Fruit fly (Drosophila melanogaster) Kc167 (cell line): Measurements from ENCODE around the gene et.

Source experiments
- Myc ChIP-seq: fragments of >200 bp; optimal IDR thresholded peaks from 2 replicates; lab custom pipeline; 2017; ENCODE audit warnings: missing external identifiers
- Sin3A ChIP-seq: fragments of >200 bp; optimal IDR thresholded peaks from 2 replicates; lab custom pipeline; 2018; ENCODE audit warnings: missing external identifiers
- h ChIP-seq: fragments of >200 bp; optimal IDR thresholded peaks from 3 replicates; lab custom pipeline; 2018; ENCODE audit warnings: missing external identifiers
- insv ChIP-seq: fragments of >200 bp; optimal IDR thresholded peaks from 3 replicates; lab custom pipeline; 2018; ENCODE audit warnings: missing external identifiers
- psq ChIP-seq: fragments of >200 bp; optimal IDR thresholded peaks from 2 replicates; lab custom pipeline; 2017; ENCODE audit warnings: missing external identifiers
- ttk ChIP-seq: sonication (Bioruptor generic); optimal IDR thresholded peaks from 2 replicates; lab custom pipeline; 2017; ENCODE audit warnings: missing external identifiers

Gene et

DNA sequence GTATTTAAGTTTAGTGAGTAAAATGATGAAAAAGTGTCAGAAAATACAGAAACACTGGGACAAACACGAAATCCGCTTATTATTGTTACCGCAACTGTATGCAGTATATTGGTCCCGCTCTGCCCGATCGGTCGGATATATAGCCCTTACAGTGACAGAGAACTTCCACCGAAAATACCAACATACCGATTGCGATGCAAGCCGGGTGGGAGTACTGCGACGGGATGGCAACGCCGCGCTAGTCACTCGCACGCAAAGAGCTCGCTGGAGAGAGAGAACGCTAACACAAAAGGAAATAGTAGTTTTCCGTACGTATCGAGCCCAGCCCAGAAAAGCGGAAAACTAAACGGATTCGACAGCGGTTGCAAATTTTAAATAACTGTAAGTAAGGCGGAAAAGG lies 21.2 kb upstream of the et start, which contains the start of gene Cdc42:
Gene Cdc42 (plus strand): TSS at position 247 of the 400 bp plus-strand sequence.
- TF ChIP-seq insv (lab: Kevin White, UChicago) (no peak), Sin3A (lab: Kevin White, UChicago) (no peak)

DNA sequence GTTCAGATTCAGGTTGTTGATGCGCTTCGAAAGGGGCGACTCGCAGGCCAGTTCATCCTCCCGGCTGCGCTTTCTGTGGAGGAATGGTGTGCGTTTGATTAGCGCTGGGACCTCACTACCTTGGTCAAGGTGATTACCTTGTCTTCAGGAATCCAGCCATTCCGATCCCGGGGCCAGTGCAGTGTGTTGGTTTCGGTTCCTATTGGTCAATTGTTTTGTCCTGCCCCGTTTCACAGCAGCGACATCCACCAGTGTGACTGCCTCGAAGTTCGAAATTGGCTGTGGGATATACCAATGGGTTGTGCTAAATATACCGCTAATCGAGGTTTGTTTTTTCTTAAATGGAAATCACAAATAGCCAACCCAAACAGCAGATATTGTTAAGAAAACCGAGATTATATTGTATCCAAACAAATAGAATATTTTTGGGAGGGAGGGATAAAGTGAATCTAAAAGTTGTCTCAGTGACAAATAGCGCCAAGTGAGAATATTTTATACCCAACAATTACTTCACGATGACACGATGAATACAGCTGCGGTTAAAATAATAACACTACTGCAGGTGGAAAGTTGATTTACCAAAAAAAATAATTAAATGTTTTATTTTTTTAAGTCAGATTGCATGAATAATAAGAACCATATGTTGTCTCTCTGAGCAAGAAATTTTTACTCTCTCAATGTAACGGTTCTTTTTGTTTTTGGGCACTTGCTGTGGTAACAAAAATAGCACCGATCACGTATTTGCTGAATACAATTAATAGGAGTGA lies 19.3 kb upstream of the et start, which contains the start of gene CG14229:
Gene CG14229 (minus strand): TSS at position 459 of the 767 bp plus-strand sequence.
- TF ChIP-seq Myc (lab: Kevin White, UChicago) (no peak), ttk (lab: Kevin White, UChicago) (no peak), insv (lab: Kevin White, UChicago) (no peak)

DNA sequence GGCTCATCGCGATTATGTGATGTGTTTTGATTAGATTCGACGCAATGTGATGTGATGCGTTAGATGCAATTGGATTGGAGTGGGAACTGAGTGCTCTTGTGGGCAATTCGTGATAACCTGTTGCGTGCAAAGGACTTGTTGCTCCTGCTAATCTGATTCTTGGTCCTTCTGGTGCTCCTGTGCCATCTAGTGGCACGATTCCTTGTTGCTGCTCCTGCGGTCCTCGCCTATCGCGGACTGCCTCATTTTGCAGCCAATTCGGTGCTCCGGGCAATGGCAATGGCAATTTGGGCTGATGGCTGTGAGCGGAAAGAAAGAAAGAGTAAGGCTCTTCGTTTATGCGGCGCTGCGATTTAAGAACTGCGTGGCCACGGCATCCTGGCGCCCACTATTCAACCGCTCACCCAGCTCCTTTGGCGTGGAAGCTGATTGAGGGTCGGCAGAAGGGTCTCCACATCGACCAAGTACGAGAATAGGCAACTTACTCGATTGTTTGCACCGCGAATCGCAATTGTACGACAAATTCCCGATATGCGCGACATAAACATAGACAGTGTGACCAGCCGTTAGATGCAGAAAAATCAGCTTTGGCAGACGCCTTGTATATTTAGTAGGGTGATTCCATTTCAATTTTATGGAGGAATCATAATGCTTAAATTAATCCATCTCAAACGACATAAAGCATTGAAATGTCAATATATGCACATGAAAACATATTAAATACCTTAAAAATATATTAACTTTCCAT lies 17.4 kb upstream of the et start, which contains the start of gene Mer:
Gene Mer (minus strand): TSS at position 550 of the 748 bp plus-strand sequence.
- TF ChIP-seq insv (lab: Kevin White, UChicago) (peak; percentile 31), Myc (lab: Kevin White, UChicago) (no peak)

DNA sequence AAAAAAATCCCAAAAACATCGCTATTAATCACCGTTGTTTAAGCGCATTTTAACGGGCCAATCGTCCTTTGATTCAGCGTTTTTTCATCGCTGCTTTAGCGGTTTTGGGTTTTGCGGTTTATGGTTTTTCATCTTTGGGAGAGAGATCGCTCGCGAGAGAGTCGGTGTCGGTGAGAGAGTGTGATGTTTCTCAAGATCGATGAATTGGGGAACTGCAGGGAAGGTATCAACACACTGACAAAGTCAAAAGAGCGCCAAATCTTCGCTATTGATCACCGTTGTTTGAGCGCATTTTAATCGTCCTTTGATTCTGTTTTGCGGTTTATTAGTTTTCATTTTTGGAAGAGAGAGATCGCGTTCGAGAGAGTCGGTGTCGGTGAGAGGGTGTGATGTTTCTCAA lies 14.4 kb upstream of the et start:
- no peak for TF ChIP-seq psq
- no peak for TF ChIP-seq h (lab: Kevin White, UChicago)
- no peak for TF ChIP-seq Sin3A (lab: Kevin White, UChicago)
- TF ChIP-seq Myc (lab: Kevin White, UChicago): no peak
- TF ChIP-seq insv (lab: Kevin White, UChicago): no peak
- TF ChIP-seq ttk (lab: Kevin White, UChicago): no peak

DNA sequence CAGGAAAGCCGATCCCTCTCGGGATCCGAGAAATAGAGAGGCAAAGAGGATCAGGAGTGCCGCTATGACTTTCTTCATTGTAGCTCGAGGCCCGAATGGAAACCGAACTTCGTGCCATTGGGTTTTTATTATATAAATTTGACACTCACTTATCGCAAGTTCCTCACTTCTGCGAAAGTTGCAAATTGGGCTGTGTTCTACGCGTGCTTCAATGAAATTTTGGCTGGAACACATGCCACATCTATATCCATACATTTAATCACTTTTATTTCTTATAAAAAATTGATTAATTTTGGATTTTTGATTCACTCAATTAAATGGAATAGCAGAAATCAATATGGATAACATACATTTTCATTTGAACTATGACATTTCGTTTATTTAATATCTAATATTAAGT lies 13.2 kb upstream of the et start, which contains the start of gene CG14227:
Gene CG14227 (minus strand): TSS at position 101 of the 400 bp plus-strand sequence.
- no peak for TF ChIP-seq ttk (lab: Kevin White, UChicago)
- TF ChIP-seq psq: no peak
- TF ChIP-seq Sin3A (lab: Kevin White, UChicago): no peak
- no peak for TF ChIP-seq Myc (lab: Kevin White, UChicago)
- TF ChIP-seq h (lab: Kevin White, UChicago): no peak
- no peak for TF ChIP-seq insv (lab: Kevin White, UChicago)

DNA sequence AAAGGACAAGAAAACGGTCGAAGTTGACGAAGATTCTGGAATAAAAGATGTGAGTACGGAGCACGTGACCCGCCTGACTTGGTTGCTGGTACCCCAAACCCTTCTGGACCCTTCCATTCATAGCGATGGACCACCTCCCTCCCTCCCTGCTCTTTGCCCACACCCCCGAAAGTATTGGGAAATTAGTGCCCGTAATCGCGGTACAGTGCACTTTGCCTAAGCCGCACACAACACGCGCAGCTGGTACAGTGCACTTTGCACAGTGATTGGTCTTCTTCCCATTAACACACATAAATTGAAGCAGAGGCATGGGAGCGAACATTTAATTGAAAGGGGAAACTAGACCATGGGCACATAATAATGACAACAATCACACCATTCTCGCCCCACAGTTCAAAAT lies 8.4 kb upstream of the et start:
- TF ChIP-seq ttk (lab: Kevin White, UChicago) (no peak), Myc (lab: Kevin White, UChicago) (no peak), insv (lab: Kevin White, UChicago) (no peak), Sin3A (lab: Kevin White, UChicago) (no peak)

DNA sequence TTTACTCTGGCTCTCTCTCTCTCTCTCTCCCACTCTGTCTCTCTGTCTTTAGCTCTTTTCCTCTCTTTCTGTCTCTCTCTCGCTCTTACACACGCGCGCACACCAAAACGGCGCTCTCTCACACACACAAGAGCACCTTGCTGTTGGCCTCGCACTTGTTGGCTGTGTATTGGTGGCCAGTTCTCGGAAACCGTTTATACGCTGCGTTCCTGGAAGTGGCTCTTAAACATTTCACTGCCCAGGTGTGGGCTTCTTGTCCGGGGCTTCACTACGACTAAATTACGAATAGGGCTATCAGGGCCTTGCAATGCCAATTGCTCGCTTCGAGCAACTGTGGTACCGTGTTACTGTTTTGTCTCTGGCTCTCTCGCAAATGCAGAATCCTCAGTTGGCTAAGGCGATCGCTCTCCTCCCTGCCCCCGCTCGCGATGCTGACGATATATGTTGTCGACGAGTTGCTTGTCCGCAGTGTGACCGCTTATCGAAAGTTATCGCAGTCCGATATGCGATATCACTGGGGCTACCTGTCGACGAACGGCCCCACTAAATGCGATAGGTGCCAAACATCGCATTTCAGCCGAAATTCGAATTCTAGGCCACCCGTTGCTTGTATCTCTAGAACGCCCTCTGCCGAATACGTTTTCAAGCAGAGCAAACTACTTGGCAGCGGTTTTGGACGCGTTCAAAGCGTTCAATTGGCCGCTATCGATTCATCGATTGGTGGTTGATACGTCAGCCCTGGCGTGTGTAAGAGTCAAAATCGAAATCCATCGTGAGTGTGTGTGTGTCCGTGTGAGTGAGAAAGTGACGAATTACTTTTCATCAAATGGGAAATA lies 7.6 kb upstream of the et start, which contains the start of the genes dome and Ubqn:
Gene dome (minus strand): TSS at position 479 of the 836 bp plus-strand sequence.
Gene Ubqn (plus strand): TSS at position 769 of the 836 bp plus-strand sequence.
- TF ChIP-seq psq (no peak), h (lab: Kevin White, UChicago) (no peak), Sin3A (lab: Kevin White, UChicago) (no peak), ttk (lab: Kevin White, UChicago) (no peak), Myc (lab: Kevin White, UChicago) (no peak), insv (lab: Kevin White, UChicago) (no peak)

DNA sequence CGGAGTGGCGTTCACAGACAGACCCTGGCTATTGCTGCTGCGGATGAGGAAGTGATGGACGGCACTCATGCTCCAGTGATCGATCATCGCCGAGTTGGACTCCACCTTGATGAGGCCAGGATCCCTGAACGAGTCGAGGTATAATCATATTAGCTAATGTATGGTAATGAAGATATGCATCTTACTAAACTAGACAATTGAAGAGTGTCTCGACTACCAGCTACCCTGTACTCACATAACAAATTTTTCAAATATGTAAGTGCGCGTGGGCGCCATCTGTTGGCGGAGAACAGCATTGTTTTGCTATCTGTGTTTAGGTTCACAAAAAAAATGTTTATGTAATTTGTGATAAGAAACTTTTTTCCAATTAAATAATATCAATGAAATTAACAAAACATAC lies 3.5 kb upstream of the et start:
- TF ChIP-seq ttk (lab: Kevin White, UChicago) (no peak), insv (lab: Kevin White, UChicago) (no peak), psq (no peak), Sin3A (lab: Kevin White, UChicago) (no peak)

DNA sequence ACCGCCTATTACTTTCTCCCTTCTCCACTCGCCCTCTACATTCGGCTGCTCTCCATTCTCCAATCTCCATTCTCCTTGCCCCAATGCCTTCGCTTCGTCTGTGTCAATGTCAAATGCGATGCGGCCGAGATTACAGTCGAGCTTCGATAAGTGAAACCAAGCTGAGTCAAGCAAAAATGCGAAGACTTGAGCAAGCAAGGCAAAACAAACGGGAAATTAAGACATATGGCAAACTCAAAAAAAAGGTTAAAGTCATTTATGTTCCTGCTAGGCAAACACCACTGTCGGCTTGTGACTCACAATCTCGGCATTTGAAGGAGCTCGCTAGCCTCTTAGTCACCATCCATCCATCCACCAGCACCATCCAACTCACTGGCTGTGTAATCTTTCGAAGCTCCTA lies 7.3 kb downstream of the et start:
- TF ChIP-seq Myc (lab: Kevin White, UChicago): no peak
- no peak for TF ChIP-seq insv (lab: Kevin White, UChicago)
- no peak for TF ChIP-seq h (lab: Kevin White, UChicago)
- no peak for TF ChIP-seq Sin3A (lab: Kevin White, UChicago)
- TF ChIP-seq psq: no peak
- TF ChIP-seq ttk (lab: Kevin White, UChicago): no peak

DNA sequence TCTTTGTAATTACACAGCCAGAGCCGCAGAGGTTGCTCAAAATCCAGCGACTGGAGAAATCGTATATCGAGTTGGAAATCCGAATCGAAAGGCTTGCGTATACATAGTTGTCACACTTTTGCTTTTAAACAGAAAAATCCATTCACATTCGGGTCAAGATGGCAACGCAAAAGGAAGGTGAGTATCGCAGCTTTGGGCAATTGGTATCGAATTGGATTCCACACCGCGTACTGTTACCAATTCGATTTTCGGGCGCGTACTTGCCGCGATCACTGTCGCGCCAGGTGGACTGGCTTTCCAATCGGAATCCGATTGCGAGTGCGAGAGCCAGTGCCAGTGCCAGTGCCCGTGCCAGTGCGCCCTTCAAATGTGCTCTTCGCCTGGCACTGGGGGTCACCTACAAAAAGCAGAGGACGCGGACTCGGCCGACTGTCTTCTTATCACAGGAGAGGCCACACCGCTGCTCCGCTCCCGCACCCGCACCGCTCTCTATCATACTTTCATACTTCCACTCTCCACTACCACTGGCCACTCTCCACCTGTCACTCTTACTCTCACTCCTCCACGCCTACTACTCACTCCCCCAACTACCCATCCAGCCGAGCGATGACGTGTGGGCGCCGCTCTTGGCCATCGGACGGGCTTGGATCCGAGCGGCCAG lies 8.1 kb downstream of the et start:
- no peak for TF ChIP-seq Myc (lab: Kevin White, UChicago)
- TF ChIP-seq Sin3A (lab: Kevin White, UChicago): no peak
- no peak for TF ChIP-seq h (lab: Kevin White, UChicago)
- TF ChIP-seq psq: no peak
- TF ChIP-seq ttk (lab: Kevin White, UChicago): no peak
- TF ChIP-seq insv (lab: Kevin White, UChicago): no peak

DNA sequence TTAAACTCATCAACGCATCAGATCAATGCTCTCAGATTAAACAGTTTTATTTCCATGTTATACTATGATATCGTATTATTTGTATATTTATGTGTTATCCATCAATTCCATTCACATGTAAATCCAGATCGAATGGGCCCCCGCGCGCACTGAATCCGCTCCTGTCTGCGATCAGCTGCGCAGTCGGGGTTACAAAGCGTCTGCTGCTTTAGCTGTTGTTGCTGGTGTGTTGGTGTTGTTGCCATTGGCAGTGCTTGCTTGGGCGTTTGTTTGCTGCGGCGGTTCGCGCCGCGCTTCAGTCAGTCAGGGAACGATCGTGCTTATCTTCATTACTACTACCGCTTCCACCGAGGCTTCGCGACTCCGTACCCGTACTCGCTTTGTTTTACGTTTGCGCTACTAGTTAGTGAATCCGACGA lies 8.7 kb downstream of the et start, which contains the start of gene Zw:
Gene Zw (plus strand): TSS at position 262 of the 419 bp plus-strand sequence.
- TF ChIP-seq insv (lab: Kevin White, UChicago) (no peak), psq (no peak), h (lab: Kevin White, UChicago) (no peak), Sin3A (lab: Kevin White, UChicago) (no peak), Myc (lab: Kevin White, UChicago) (no peak), ttk (lab: Kevin White, UChicago) (no peak)
